Worm (Caenorhabditis elegans): ENCODE data around the gene Y64G10A.10.

Gene Y64G10A.10

ce11 chrIV:14255605-14256004 lies 14.4 kb upstream of the Y64G10A.10 start:
- TF ChIP-seq K02D7.2 (tag; optimal IDR thresholded peaks at IDR 0.05) (no peak), dve-1 (tag; optimal IDR thresholded peaks at IDR 0.05) (no peak), ref-2 (tag; optimal IDR thresholded peaks at IDR 0.05) (no peak), tbx-7 (tag; optimal IDR thresholded peaks at IDR 0.05) (no peak), unc-42 (tag; optimal IDR thresholded peaks at IDR 0.05) (no peak), fax-1 (tag; optimal IDR thresholded peaks at IDR 0.05) (no peak), ttx-3 (tag; optimal IDR thresholded peaks at IDR 0.05) (no peak), pqm-1 (tag; optimal IDR thresholded peaks at IDR 0.05) (no peak), unc-86 (tag; optimal IDR thresholded peaks at IDR 0.05) (no peak), elt-2 (tag; optimal IDR thresholded peaks at IDR 0.05) (no peak), elt-4 (tag; optimal IDR thresholded peaks at IDR 0.05) (no peak), ceh-24 (tag; optimal IDR thresholded peaks at IDR 0.05) (no peak), lim-6 (tag; optimal IDR thresholded peaks at IDR 0.05) (no peak)

- TF ChIP-seq elt-2 (tag; optimal IDR thresholded peaks at IDR 0.05) (peak; percentile 36), ceh-24 (tag; optimal IDR thresholded peaks at IDR 0.05) (no peak)
Measured at ce11 chrIV:14250113-14250512, 8.9 kb upstream of the Y64G10A.10 start, which contains the start of gene srab-24. srab-24 (minus strand) TSS chrIV:14250213.

- no peak for TF ChIP-seq rnt-1 (tag; optimal IDR thresholded peaks at IDR 0.05)
- TF ChIP-seq nfya-1 (tag; optimal IDR thresholded peaks at IDR 0.05): peak; percentile 90
Measured at ce11 chrIV:14249447-14249846, 8.2 kb upstream of the Y64G10A.10 start.

ce11 chrIV:14244357-14244756 lies 3.1 kb upstream of the Y64G10A.10 start, which contains the start of gene Y64G10A.2:
Y64G10A.2 (minus strand) TSS chrIV:14244457.
- no peak for TF ChIP-seq F13H6.1 (tag; optimal IDR thresholded peaks at IDR 0.05)
- TF ChIP-seq che-1 (tag; optimal IDR thresholded peaks at IDR 0.05): no peak
- TF ChIP-seq nhr-232 (tag; optimal IDR thresholded peaks at IDR 0.05): no peak
- TF ChIP-seq ztf-16 (tag; optimal IDR thresholded peaks at IDR 0.05): no peak

- TF ChIP-seq hlh-8 (tag; optimal IDR thresholded peaks at IDR 0.05): no peak
- TF ChIP-seq ets-4 (tag; optimal IDR thresholded peaks at IDR 0.05): no peak
- TF ChIP-seq dve-1 (tag; optimal IDR thresholded peaks at IDR 0.05): no peak
- TF ChIP-seq pag-3 (tag; optimal IDR thresholded peaks at IDR 0.05; ENCODE audit: borderline replicate concordance): no peak
- TF ChIP-seq fax-1 (tag; optimal IDR thresholded peaks at IDR 0.05): no peak
- TF ChIP-seq lin-11 (tag; optimal IDR thresholded peaks at IDR 0.05): no peak
- no peak for TF ChIP-seq C08G9.2 (tag; optimal IDR thresholded peaks at IDR 0.05)
- no peak for TF ChIP-seq sox-2 (GFP tag; IDR thresholded peaks at IDR 0.05)
- TF ChIP-seq fkh-6 (tag; optimal IDR thresholded peaks at IDR 0.05): no peak
- no peak for TF ChIP-seq ahr-1 (tag; optimal IDR thresholded peaks at IDR 0.05)
- no peak for TF ChIP-seq nfya-1 (tag; optimal IDR thresholded peaks at IDR 0.05)
Measured at ce11 chrIV:14238976-14239375, 2.3 kb downstream of the Y64G10A.10 start, which contains the start of gene Y64G10A.1. Y64G10A.1 (minus strand) TSS chrIV:14239076.

- TF ChIP-seq lim-6 (tag; optimal IDR thresholded peaks at IDR 0.05) (no peak), ceh-18 (tag; optimal IDR thresholded peaks at IDR 0.05) (no peak), elt-4 (tag; optimal IDR thresholded peaks at IDR 0.05) (no peak), mec-3 (tag; optimal IDR thresholded peaks at IDR 0.05; ENCODE audit: borderline replicate concordance) (no peak)
Measured at ce11 chrIV:14230799-14231198, 10.4 kb downstream of the Y64G10A.10 start, which contains the start of gene F02H6.6. F02H6.6 (minus strand) TSS chrIV:14230899.

- TF ChIP-seq nhr-11 (tag; optimal IDR thresholded peaks at IDR 0.05): no peak
- no peak for TF ChIP-seq ceh-19 (GFP tag; optimal IDR thresholded peaks at IDR 0.05)
- no peak for TF ChIP-seq Y22D7AL.16 (tag; optimal IDR thresholded peaks at IDR 0.05)
- no peak for TF ChIP-seq ceh-14 (tag; optimal IDR thresholded peaks at IDR 0.05)
- TF ChIP-seq pros-1 (tag; optimal IDR thresholded peaks at IDR 0.05): no peak
- no peak for TF ChIP-seq sox-2 (GFP tag; IDR thresholded peaks at IDR 0.05)
- no peak for TF ChIP-seq pqm-1 (tag; optimal IDR thresholded peaks at IDR 0.05)
Measured at ce11 chrIV:14228069-14228468, 13.2 kb downstream of the Y64G10A.10 start, which contains the start of gene F02H6.7. F02H6.7 (minus strand) TSS chrIV:14228169.

Data from whole organism, late embryonic.